Fruit fly (Drosophila melanogaster): Measurements from ENCODE around the gene mRpS31.

Gene mRpS31

DNA sequence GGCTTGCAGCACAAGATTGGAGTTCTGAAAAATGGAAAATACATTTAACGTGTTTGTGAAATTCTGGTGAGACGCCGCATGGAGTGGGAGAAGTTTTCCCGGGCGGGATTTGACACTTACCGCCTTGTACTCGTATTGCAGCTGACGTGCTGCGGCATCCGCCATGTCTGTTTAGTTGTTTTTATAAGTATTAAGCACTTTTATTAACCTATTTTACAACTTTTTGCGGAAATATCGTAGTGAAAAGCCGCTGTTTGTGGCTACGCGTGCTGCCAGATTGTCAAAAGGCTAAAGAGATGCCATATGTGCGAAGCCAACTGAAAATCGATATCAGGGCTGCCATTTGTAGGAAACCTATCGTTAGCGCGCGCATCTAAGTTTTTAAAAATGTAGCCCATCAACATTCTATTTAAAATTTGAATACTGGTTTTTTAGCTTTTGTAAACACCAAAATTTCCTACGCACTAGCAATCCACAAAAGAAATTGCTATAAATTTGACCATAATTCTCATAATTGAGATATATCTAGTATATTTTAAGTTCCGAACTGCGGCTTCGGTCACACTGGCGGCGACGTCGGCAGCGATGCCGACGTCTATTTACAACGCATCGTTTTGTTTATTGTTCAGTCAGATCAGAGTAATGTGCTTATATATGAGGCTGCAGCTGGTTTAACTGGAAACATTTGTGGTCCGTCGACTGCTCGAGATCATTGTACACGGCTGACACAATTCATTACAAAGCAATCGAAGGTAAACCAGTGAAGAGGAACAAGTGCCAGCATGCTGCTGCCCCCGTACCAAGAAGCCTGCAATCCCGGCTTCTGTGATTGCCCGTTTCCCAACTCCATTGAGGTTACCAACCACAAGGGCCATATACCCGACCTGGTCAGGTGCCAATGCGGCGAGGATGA is 37.1 kb upstream of the mRpS31 start, which contains the start of the genes Brr2 and CG10516 (continued):
- TF ChIP-seq CG8632 (GFP tag; optimal IDR thresholded peaks at IDR 0.05) = no peak
- TF ChIP-seq achi (GFP tag; optimal IDR thresholded peaks at IDR 0.05) = no peak
- TF ChIP-seq CG11294 (GFP tag; IDR thresholded peaks at IDR 0.05) = no peak
- no peak for TF ChIP-seq salr (GFP tag; optimal IDR thresholded peaks at IDR 0.05)
- no peak for TF ChIP-seq lz (GFP tag; optimal IDR thresholded peaks at IDR 0.05)
- no peak for TF ChIP-seq Lpt (GFP tag; optimal IDR thresholded peaks at IDR 0.05)
- TF ChIP-seq cyc (GFP tag; optimal IDR thresholded peaks at IDR 0.05) = no peak
- TF ChIP-seq dsx (GFP tag; optimal IDR thresholded peaks at IDR 0.05; ENCODE audit: poor library complexity, severe bottlenecking) = no peak
- no peak for TF ChIP-seq Ets21C (GFP tag; optimal IDR thresholded peaks at IDR 0.05)
- TF ChIP-seq pdm3 (GFP tag; optimal IDR thresholded peaks at IDR 0.05) = no peak
- no peak for TF ChIP-seq Hr4 (GFP tag; optimal IDR thresholded peaks at IDR 0.05)
- TF ChIP-seq Gug (GFP tag; IDR thresholded peaks at IDR 0.05) = no peak
- TF ChIP-seq ss (GFP tag; optimal IDR thresholded peaks at IDR 0.05) = peak in 1 of 2 experiments; percentile 37
- TF ChIP-seq eg (GFP tag; IDR thresholded peaks at IDR 0.05) = no peak
- no peak for TF ChIP-seq CG11762 (GFP tag; optimal IDR thresholded peaks at IDR 0.05; ENCODE audit: insufficient read depth)
- TF ChIP-seq CG6163 (GFP tag; IDR thresholded peaks at IDR 0.05) = no peak
- TF ChIP-seq CG6276 (GFP tag; optimal IDR thresholded peaks at IDR 0.05) = no peak
- no peak for TF ChIP-seq Eip93F (GFP tag; optimal IDR thresholded peaks at IDR 0.05)
- peak; percentile 29 for TF ChIP-seq CG3032 (tag; optimal IDR thresholded peaks at IDR 0.05)
- no peak for TF ChIP-seq Hr38 (GFP tag; optimal IDR thresholded peaks at IDR 0.05)
- peak; percentile 54 for TF ChIP-seq Sox14 (GFP tag; optimal IDR thresholded peaks at IDR 0.05)
- TF ChIP-seq Hr39 (GFP tag; optimal IDR thresholded peaks at IDR 0.05) = no peak
- TF ChIP-seq Sox102F (GFP tag; optimal IDR thresholded peaks at IDR 0.05) = no peak
- no peak for TF ChIP-seq fd59A (GFP tag; optimal IDR thresholded peaks at IDR 0.05)
- TF ChIP-seq CG6792 (GFP tag; optimal IDR thresholded peaks at IDR 0.05) = no peak
- no peak for TF ChIP-seq Eip75B (GFP tag; optimal IDR thresholded peaks at IDR 0.05)
- peak; percentile 98 for TF ChIP-seq fkh (GFP tag; optimal IDR thresholded peaks at IDR 0.05)
- no peak for TF ChIP-seq Eip78C (GFP tag)
- no peak for TF ChIP-seq CG3919 (GFP tag; optimal IDR thresholded peaks at IDR 0.05)
- no peak for TF ChIP-seq CG32006 (GFP tag; optimal IDR thresholded peaks at IDR 0.05)
- TF ChIP-seq net (GFP tag; optimal IDR thresholded peaks at IDR 0.05) = no peak
- no peak for TF ChIP-seq Ets96B (tag; optimal IDR thresholded peaks at IDR 0.05)

DNA sequence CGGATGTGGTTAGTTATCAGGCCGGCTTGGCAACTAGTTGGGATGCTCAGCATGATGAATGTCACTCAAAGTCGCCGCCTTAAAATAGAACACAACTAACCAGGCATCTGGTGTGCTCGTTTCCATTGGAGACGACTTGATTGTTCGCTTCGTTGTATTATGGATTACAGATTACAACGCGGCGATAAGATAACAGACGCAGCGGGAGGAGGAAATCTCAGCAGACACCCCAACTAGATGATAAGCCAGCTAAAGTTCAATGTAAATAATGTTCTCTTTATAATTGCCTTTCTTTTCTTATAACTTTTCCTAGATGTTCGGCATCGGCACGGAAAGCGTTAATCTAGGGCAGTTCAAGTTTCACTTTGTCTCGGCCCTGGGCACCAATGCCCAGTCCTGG is 36.3 kb upstream of the mRpS31 start:
- TF ChIP-seq salr (GFP tag; optimal IDR thresholded peaks at IDR 0.05) (no peak), svp (GFP tag) (peak; percentile 93), CG10631 (GFP tag; optimal IDR thresholded peaks at IDR 0.05) (no peak)

DNA sequence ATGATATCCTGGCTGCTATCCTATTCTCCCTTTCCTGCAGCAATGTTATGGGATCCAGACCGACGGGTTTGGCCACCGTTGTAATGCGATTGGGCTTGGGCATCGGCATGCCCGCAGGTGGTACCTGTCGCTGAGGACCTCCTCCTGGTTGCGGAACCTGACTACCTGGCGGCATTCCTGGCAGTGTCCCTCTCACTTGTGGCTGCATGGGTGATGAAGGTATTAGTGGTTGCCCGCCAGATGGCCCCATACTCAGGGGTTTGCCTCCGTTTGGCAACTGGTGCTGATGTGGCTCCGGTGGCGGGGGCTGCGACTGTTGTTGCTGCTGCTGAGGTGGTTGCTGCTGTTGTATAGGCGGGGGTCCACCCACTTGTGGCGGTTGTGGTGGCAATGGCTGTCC is 30.8 kb upstream of the mRpS31 start:
- TF ChIP-seq CG9139 (GFP tag; optimal IDR thresholded peaks at IDR 0.05) = no peak
- TF ChIP-seq CG6276 (GFP tag; optimal IDR thresholded peaks at IDR 0.05) = no peak

DNA sequence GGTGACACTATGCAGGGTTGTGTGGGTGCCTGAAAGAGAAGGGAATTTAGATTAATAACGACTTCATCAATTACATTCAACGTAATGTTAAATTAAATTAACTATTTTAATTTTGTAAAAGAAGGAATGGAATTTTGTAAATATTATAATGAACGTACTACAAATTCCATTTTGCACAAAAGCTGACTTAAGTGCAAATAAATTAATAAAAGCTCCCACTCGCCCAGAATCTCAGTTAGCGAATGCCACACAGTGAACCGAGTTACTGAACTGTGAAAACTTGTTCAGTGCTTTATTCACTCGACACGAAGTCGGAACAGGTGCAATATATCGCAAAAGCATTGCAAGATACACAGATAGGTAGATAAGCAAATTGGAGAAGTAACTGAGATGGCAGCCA is 29.9 kb upstream of the mRpS31 start, which contains the start of gene CG17026:
CG17026 (plus strand) TSS at position 301 of the 400 bp plus-strand sequence.
- TF ChIP-seq svp (GFP tag) (no peak), lz (GFP tag; optimal IDR thresholded peaks at IDR 0.05) (no peak), CG8319 (GFP tag; optimal IDR thresholded peaks at IDR 0.05) (no peak), Eip75B (GFP tag; optimal IDR thresholded peaks at IDR 0.05) (no peak), CG16779 (tag; optimal IDR thresholded peaks at IDR 0.05) (no peak), CG6854 (GFP tag; optimal IDR thresholded peaks at IDR 0.05) (no peak), Hr4 (GFP tag; optimal IDR thresholded peaks at IDR 0.05) (no peak), Ets21C (GFP tag; optimal IDR thresholded peaks at IDR 0.05) (no peak), CG10669 (GFP tag; optimal IDR thresholded peaks at IDR 0.05) (no peak), fd59A (GFP tag; optimal IDR thresholded peaks at IDR 0.05) (no peak), CG34406 (GFP tag; optimal IDR thresholded peaks at IDR 0.05) (no peak), acj6 (GFP tag; optimal IDR thresholded peaks at IDR 0.05) (no peak), net (GFP tag; optimal IDR thresholded peaks at IDR 0.05) (no peak), dsx (GFP tag; optimal IDR thresholded peaks at IDR 0.05; ENCODE audit: poor library complexity, severe bottlenecking) (no peak), Hr39 (GFP tag; optimal IDR thresholded peaks at IDR 0.05) (no peak)

Measured in whole organism, prepupa.